Fruit fly (Drosophila melanogaster): ENCODE data around the gene eIF4H2.

dm6 chr3R:30764121-30764520 lies 38.2 kb downstream of the eIF4H2 start:
- no peak for TF ChIP-seq Snoo (tag; optimal IDR thresholded peaks at IDR 0.05)
- no peak for TF ChIP-seq D1 (tag; optimal IDR thresholded peaks at IDR 0.05)
- TF ChIP-seq rn (GFP tag; IDR thresholded peaks at IDR 0.05): 0 out of 2 replicates have a peak, but pooled peaks have one; percentile 14
- no peak for TF ChIP-seq EcR (GFP tag; optimal IDR thresholded peaks at IDR 0.05)
- no peak for TF ChIP-seq CG34367 (tag; optimal IDR thresholded peaks at IDR 0.05)
